Worm (Caenorhabditis elegans): ENCODE results near the gene T07A9.15.

T07A9.15 gene

ce11 chrIV:425052-425451 is 31.7 kb upstream of the T07A9.15 start, which contains the start of gene daf-18:
TSS of gene daf-18 (minus strand) at chrIV:425177.
- TF ChIP-seq dve-1 (tag; optimal IDR thresholded peaks at IDR 0.05) (peak; percentile 3), ets-4 (tag; optimal IDR thresholded peaks at IDR 0.05) (no peak)

DNA sequence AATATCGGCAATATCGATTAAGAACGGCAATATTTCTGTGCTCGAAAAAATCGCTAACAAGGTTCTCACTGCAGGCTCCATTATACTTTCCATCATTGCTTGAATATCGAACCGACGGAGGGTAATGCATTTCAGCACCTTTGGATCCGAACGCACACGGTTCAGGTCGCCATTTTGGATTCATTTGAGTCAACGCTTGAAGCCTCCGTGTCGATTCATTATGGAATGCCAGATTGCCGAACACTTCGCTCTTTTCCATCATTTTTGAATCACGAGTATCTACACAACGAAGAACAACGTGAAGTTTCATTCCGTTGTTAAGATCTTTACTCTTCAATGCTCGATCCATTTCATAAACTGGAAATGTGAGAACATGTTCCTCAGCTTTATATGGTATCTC is 28.8 kb upstream of the T07A9.15 start:
- TF ChIP-seq dve-1 (tag; optimal IDR thresholded peaks at IDR 0.05) (no peak), unc-86 (tag; optimal IDR thresholded peaks at IDR 0.05) (no peak), C08G9.2 (tag; optimal IDR thresholded peaks at IDR 0.05) (no peak), sox-2 (GFP tag; IDR thresholded peaks at IDR 0.05) (no peak)

DNA sequence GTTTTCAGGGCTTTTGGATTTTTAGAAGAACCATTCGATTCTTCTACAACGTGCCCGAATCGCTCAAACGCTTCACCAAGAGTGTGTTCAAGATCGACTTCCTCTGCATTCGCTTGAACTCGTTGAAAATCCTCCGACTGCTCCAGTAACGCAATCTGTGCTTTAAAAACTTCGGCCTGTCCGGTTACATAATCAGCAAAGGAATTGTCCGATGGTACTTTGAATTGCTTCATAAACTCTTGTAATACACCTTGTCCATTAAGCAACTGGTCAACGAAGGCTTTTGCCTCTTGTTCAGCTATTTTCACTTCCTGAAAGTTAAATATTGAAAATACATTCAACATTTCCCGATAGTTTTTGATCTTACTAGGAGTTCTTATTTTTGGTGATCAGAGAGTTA is 27.3 kb upstream of the T07A9.15 start:
- TF ChIP-seq nfya-1 (tag; optimal IDR thresholded peaks at IDR 0.05) (no peak), pqm-1 (tag; optimal IDR thresholded peaks at IDR 0.05) (no peak), sox-2 (GFP tag; IDR thresholded peaks at IDR 0.05) (no peak), pag-3 (tag; optimal IDR thresholded peaks at IDR 0.05; ENCODE audit: borderline replicate concordance) (no peak), mec-3 (tag; optimal IDR thresholded peaks at IDR 0.05; ENCODE audit: borderline replicate concordance) (no peak), ceh-22 (tag; optimal IDR thresholded peaks at IDR 0.05) (no peak), fkh-6 (tag; optimal IDR thresholded peaks at IDR 0.05) (no peak), ets-4 (tag; optimal IDR thresholded peaks at IDR 0.05) (no peak), C08G9.2 (tag; optimal IDR thresholded peaks at IDR 0.05) (no peak), C38D4.7 (GFP tag; optimal IDR thresholded peaks at IDR 0.05) (no peak), ceh-48 (tag; optimal IDR thresholded peaks at IDR 0.05) (no peak), odd-2 (tag; optimal IDR thresholded peaks at IDR 0.05) (no peak), lin-11 (tag; optimal IDR thresholded peaks at IDR 0.05) (no peak), ceh-19 (GFP tag; optimal IDR thresholded peaks at IDR 0.05) (no peak), ceh-24 (tag; optimal IDR thresholded peaks at IDR 0.05) (no peak), nhr-232 (tag; optimal IDR thresholded peaks at IDR 0.05) (no peak), tbx-2 (tag; optimal IDR thresholded peaks at IDR 0.05) (no peak), hlh-13 (GFP tag; optimal IDR thresholded peaks at IDR 0.05) (no peak), hlh-30 (tag; optimal IDR thresholded peaks at IDR 0.05; ENCODE audit: insufficient read depth) (no peak)

- TF ChIP-seq nfya-1 (tag; optimal IDR thresholded peaks at IDR 0.05), result no peak
- no peak for TF ChIP-seq elt-4 (tag; optimal IDR thresholded peaks at IDR 0.05)
- TF ChIP-seq ceh-31 (tag; optimal IDR thresholded peaks at IDR 0.05), result no peak
- no peak for TF ChIP-seq npax-4 (tag; optimal IDR thresholded peaks at IDR 0.05)
These were observed 26.3 kb upstream of the T07A9.15 start, which contains the start of gene eri-1 for ce11 chrIV:419674-420073. TSS of gene eri-1 (minus strand) at chrIV:419958.

- TF ChIP-seq ceh-34 (tag; optimal IDR thresholded peaks at IDR 0.05), result peak; percentile 61
- peak; percentile 56 for TF ChIP-seq pax-1 (tag; optimal IDR thresholded peaks at IDR 0.05)
- no peak for TF ChIP-seq ceh-9 (tag; optimal IDR thresholded peaks at IDR 0.05)
- no peak for TF ChIP-seq gmeb-2 (tag; optimal IDR thresholded peaks at IDR 0.05)
- peak; percentile 80 for TF ChIP-seq rnt-1 (tag; optimal IDR thresholded peaks at IDR 0.05)
- peak; percentile 88 for TF ChIP-seq ceh-2 (tag; optimal IDR thresholded peaks at IDR 0.05)
- TF ChIP-seq unc-86 (tag; optimal IDR thresholded peaks at IDR 0.05), result peak; percentile 56
- peak; percentile 59 for TF ChIP-seq unc-42 (tag; optimal IDR thresholded peaks at IDR 0.05)
- peak; percentile 58 for TF ChIP-seq fkh-6 (tag; optimal IDR thresholded peaks at IDR 0.05)
- peak; percentile 82 for TF ChIP-seq fax-1 (tag; optimal IDR thresholded peaks at IDR 0.05)
- TF ChIP-seq pag-3 (tag; optimal IDR thresholded peaks at IDR 0.05; ENCODE audit: borderline replicate concordance), result peak; percentile 62
- peak; percentile 70 for TF ChIP-seq nfya-1 (tag; optimal IDR thresholded peaks at IDR 0.05)
- peak; percentile 50 for TF ChIP-seq ceh-18 (tag; optimal IDR thresholded peaks at IDR 0.05)
- TF ChIP-seq nhr-232 (tag; optimal IDR thresholded peaks at IDR 0.05), result no peak
- TF ChIP-seq K09A11.1 (tag; optimal IDR thresholded peaks at IDR 0.05; ENCODE audit: insufficient read depth), result peak; percentile 46
- TF ChIP-seq sox-2 (GFP tag; IDR thresholded peaks at IDR 0.05), result no peak
- TF ChIP-seq elt-2 (tag; optimal IDR thresholded peaks at IDR 0.05), result peak; percentile 84
- TF ChIP-seq K02D7.2 (tag; optimal IDR thresholded peaks at IDR 0.05), result no peak
- TF ChIP-seq ztf-16 (tag; optimal IDR thresholded peaks at IDR 0.05), result peak; percentile 37
- peak; percentile 19 for TF ChIP-seq unc-55 (GFP tag; optimal IDR thresholded peaks at IDR 0.05)
- TF ChIP-seq tbx-2 (tag; optimal IDR thresholded peaks at IDR 0.05), result peak; percentile 91
- TF ChIP-seq hlh-6 (tag; optimal IDR thresholded peaks at IDR 0.05), result peak; percentile 3
- TF ChIP-seq tbx-7 (tag; optimal IDR thresholded peaks at IDR 0.05), result peak; percentile 84
- peak; percentile 70 for TF ChIP-seq ets-4 (tag; optimal IDR thresholded peaks at IDR 0.05)
- peak; percentile 62 for TF ChIP-seq hlh-15 (tag; optimal IDR thresholded peaks at IDR 0.05)
- peak; percentile 87 for TF ChIP-seq F13H6.1 (tag; optimal IDR thresholded peaks at IDR 0.05)
- peak; percentile 90 for TF ChIP-seq ref-2 (tag; optimal IDR thresholded peaks at IDR 0.05)
- TF ChIP-seq fkh-10 (GFP tag; optimal IDR thresholded peaks at IDR 0.05), result no peak
These were observed 17.1 kb upstream of the T07A9.15 start, which contains the start of gene T07A9.12 for ce11 chrIV:410420-410891. TSS of gene T07A9.12 (plus strand) at chrIV:410867.
